Worm (Caenorhabditis elegans): Measurements from ENCODE around the gene str-55.
"Not testable (repeated sequence)": the region's sequence is repeated elsewhere in the genome, so short reads cannot be mapped to it uniquely, and the experiment has no call there.

str-55 gene

DNA sequence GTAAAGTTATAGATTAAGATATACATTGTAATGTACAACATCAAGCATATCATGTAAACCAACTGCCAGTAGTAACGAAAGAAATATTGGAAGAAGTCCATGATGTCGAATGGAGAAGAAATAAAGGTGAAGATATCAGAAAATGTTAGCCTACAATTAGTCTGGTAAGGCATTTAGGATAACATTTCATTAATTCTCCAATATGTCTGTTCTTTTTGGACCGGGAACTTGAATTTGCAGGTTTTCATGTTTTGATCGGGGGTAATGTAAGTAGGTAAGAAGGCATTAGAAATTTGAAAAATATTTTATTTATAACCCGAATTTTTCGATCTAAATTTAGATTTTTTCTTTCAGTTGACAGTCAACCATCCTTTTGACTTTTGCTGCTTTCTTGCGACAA lies 23.2 kb downstream of the str-55 start, which contains the start of gene srd-63:
Gene srd-63 (minus strand): TSS at position 101 of the 400 bp plus-strand sequence.
- TF ChIP-seq Y95B8A.8 (GFP tag; IDR thresholded peaks at IDR 0.05): no peak
- no peak for TF ChIP-seq F22D6.2 (tag; optimal IDR thresholded peaks at IDR 0.05)
- no peak for TF ChIP-seq lsl-1 (GFP tag; optimal IDR thresholded peaks at IDR 0.05)
- no peak for TF ChIP-seq madf-3 (GFP tag; IDR thresholded peaks at IDR 0.05)

DNA sequence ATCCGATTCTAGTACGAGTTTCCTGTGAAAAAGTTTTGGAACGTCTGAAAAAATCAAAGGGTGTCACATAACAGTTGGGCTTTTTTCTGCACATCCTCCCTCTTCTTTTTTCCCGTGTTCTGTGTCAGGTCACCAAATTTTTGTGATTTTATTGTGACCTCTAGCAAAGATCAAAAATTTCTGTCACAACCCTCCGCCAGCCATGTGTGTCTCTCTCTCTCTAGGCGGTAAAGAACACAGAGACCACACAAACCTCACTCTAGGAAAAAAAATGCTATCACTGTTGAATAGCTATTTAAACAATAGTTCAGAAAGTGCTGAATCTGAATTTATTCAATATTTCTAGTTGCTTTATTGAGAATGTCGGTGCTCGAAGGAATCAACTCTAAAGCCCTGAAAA lies 26.3 kb downstream of the str-55 start, which contains the start of gene gst-44:
Gene gst-44 (plus strand): TSS at position 237 of the 400 bp plus-strand sequence.
- TF ChIP-seq F23B12.7 (tag; optimal IDR thresholded peaks at IDR 0.05; ENCODE audit: insufficient read depth) (no peak), hsf-1 (GFP tag; IDR thresholded peaks at IDR 0.05) (no peak), hrde-1 (tag; optimal IDR thresholded peaks at IDR 0.05; ENCODE audit: borderline replicate concordance) (no peak), attf-3 (GFP tag; conservative IDR thresholded peaks at IDR 0.05) (no peak), nhr-80 (tag; optimal IDR thresholded peaks at IDR 0.05) (peak; percentile 62)

DNA sequence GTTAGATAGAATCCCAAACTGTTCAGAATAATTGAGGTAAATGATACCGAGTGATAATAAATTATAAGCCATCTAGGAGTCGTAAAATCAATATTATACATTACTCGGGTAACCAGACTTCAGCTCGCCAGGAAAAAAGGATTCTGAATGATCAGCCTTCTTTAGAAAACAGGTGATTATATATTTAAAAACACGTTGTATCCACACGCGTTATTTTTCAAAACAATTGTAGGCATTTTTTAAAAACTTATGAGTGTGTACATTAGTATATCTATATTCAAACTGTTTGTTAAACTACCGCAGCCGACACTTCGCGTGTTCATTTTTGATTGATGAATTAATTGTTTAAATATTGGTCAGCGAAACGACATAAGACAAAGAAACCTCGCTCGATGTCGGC lies 28.6 kb downstream of the str-55 start, which contains the start of gene sri-65:
Gene sri-65 (minus strand): TSS at position 101 of the 400 bp plus-strand sequence.
- TF ChIP-seq ceh-58 (GFP tag; IDR thresholded peaks at IDR 0.05): no peak
- TF ChIP-seq egl-18 (GFP tag; IDR thresholded peaks at IDR 0.05): no peak
- TF ChIP-seq F33H1.4 (GFP tag; IDR thresholded peaks at IDR 0.05): no peak
- TF ChIP-seq F37B4.10 (GFP tag; IDR thresholded peaks at IDR 0.05): no peak
- TF ChIP-seq F52B5.7 (tag; optimal IDR thresholded peaks at IDR 0.05): no peak
- no peak for TF ChIP-seq madf-8 (GFP tag; conservative IDR thresholded peaks at IDR 0.05)
- TF ChIP-seq lin-40 (tag; optimal IDR thresholded peaks at IDR 0.05): no peak
- TF ChIP-seq egrh-3 (GFP tag; IDR thresholded peaks at IDR 0.05): no peak

DNA sequence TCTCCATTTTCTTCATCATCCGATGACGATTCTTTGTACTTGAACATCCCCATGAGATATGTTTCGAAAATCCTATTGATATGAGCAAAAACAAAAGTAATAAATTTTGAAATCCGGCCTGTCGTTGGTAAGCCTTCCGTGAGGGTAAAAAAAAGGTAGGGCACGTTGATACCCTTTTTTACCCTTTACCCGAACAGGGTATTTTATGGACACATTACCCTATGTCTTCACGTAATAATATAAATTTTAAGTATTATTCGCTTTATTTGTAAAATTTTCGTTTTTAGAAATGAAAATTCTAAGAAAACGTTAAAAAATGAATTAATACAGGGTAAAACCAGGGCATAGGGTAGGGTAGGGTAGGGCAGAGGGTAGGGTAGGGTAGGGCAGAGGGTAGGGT lies 33.2 kb downstream of the str-55 start, which contains the start of gene F13A7.7:
Gene F13A7.7 (minus strand): TSS at position 101 of the 400 bp plus-strand sequence.
- TF ChIP-seq sdz-38 (tag; optimal IDR thresholded peaks at IDR 0.05); ceh-58 (GFP tag; IDR thresholded peaks at IDR 0.05); nhr-27 (tag; optimal IDR thresholded peaks at IDR 0.05): not testable (repeated sequence)

DNA sequence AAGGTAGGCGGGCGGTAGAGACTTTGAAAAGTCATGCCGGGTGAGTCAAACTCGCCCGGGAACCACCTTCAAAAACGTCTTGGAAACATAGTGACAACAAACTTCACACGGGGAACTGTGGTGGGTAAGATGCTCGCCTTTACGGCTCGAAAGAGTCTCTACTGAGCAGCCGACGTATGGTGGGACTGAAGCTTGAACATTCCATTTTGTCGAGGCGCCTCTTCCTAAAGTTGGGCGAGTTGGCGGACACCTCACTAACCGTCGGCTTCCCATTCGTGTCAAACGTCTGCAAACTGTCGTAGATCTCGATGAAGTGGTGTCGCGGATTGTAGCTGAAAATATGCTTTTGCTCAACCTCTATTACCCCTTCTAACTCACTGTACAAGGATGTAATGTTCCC lies 34.0 kb downstream of the str-55 start:
- no peak for TF ChIP-seq nhr-179 (tag; optimal IDR thresholded peaks at IDR 0.05)
- TF ChIP-seq F49E8.2 (tag; optimal IDR thresholded peaks at IDR 0.05; ENCODE audit: insufficient read depth): no peak
- no peak for TF ChIP-seq ztf-6 (GFP tag; IDR thresholded peaks at IDR 0.05)

DNA sequence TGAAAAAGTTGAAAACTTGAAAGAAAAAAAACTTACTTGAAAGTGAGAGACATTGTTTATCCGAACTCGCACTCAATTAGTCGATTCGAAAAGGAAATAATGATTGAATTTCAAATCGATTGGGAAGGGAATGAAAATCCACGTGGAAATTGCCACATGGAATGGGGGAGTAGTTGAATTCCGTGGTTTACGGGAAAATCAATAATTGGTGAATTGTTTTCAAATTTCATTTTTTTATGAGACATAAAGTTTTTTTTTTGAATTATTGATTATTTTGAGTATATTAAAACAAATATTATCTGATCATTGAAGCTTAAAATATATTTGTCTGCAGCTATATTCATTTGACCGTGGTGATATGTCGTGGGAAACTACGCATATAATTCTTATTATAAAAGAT lies 39.1 kb downstream of the str-55 start, which contains the start of gene F13A7.1:
Gene F13A7.1 (minus strand): TSS at position 101 of the 400 bp plus-strand sequence.
- no peak for TF ChIP-seq ztf-25 (GFP tag; IDR thresholded peaks at IDR 0.05)
- TF ChIP-seq rcor-1 (GFP tag; IDR thresholded peaks at IDR 0.05): no peak
- TF ChIP-seq F52B5.7 (tag; optimal IDR thresholded peaks at IDR 0.05): no peak
- TF ChIP-seq cebp-1 (GFP tag; IDR thresholded peaks at IDR 0.05): no peak
- no peak for TF ChIP-seq cebp-1 (tag; optimal IDR thresholded peaks at IDR 0.05)

DNA sequence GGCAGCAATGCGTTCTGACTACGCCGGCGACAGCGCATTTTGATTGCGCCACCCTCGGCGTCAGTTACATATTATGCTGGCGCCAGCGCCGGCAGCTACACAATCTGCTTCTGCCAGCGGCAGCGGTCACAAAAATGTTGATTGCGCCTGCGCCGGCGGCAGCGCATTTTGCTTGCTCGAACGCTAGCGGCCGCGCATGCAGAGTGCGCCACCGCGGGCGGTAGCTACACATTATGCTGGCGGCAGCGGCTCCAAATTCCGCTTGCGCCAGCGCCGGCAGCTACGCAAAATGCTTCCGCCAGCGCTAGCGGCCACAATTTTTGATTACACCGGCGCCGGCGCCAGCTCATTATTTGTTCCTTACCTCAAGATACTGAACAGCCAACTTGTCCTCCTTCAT lies 39.7 kb downstream of the str-55 start:
- TF ChIP-seq egrh-3 (GFP tag; IDR thresholded peaks at IDR 0.05) (peak; percentile 64; the same call in 1 of the 2 replicates), fkh-3 (tag; optimal IDR thresholded peaks at IDR 0.05) (peak; percentile 5), C17E4.6 (GFP tag; IDR thresholded peaks at IDR 0.05) (0 out of 2 replicates have a peak, but pooled peaks have one; percentile 46), zfh-2 (GFP tag; conservative IDR thresholded peaks at IDR 0.05) (peak; percentile 68), lsy-27 (tag; optimal IDR thresholded peaks at IDR 0.05; ENCODE audit: borderline replicate concordance, insufficient read depth) (no peak)

All from whole organism, young adult.